Fruit fly (Drosophila melanogaster): ENCODE results near the gene amd.

- TF ChIP-seq lola (GFP tag; optimal IDR thresholded peaks at IDR 0.05) (no peak), tai (GFP tag; optimal IDR thresholded peaks at IDR 0.05) (peak; percentile 50), Hr83 (GFP tag; optimal IDR thresholded peaks at IDR 0.05; ENCODE audit: poor library complexity, severe bottlenecking) (peak; percentile 37), CG32264 (GFP tag; optimal IDR thresholded peaks at IDR 0.05) (peak; percentile 5), Myc (optimal IDR thresholded peaks at IDR 0.05) (no peak), pan (optimal IDR thresholded peaks at IDR 0.05) (no peak), CrebA (GFP tag; optimal IDR thresholded peaks at IDR 0.05; ENCODE audit: borderline replicate concordance) (no peak)
These were observed 48.2 kb downstream of the amd start for dm6 chr2L:19158005-19158666.
